Worm (Caenorhabditis elegans) whole organism, early embryonic: ENCODE data around the gene C46E10.3.

Experiments
- B0310.2 ChIP-seq: sonication (generic microtip); optimal IDR thresholded peaks from 2 replicates; lab custom pipeline; 2016; ENCODE audit warnings: mild to moderate bottlenecking, missing genetic modification characterization, missing compliant biosample characterization
- aly-1 ChIP-seq: sonication (generic microtip); optimal IDR thresholded peaks from 2 replicates; lab custom pipeline; 2016; ENCODE audit warnings: missing genetic modification characterization, missing compliant biosample characterization
- flt-1 ChIP-seq: fragments of 200-800 bp; sonication (Bioruptor generic); IDR thresholded peaks from 2 replicates; pipeline ENCODE4 v1.3.6; 2022; ENCODE audit warnings: missing genetic modification characterization, missing compliant biosample characterization
- hmbx-1 ChIP-seq: sonication (generic microtip); optimal IDR thresholded peaks from 2 replicates; lab custom pipeline; 2016; ENCODE audit warnings: mild to moderate bottlenecking, missing genetic modification characterization, missing compliant biosample characterization
- hmg-4 ChIP-seq: fragments of 200-800 bp; sonication (Bioruptor generic); optimal IDR thresholded peaks from 2 replicates; lab custom pipeline; 2018; ENCODE audit warnings: mild to moderate bottlenecking, missing genetic modification characterization, missing compliant biosample characterization
- scrt-1 ChIP-seq: fragments of 200-800 bp; sonication (Bioruptor generic); IDR thresholded peaks from 2 replicates; pipeline ENCODE4 v1.3.6; 2022; ENCODE audit warnings: missing genetic modification characterization, missing compliant biosample characterization
- tbx-11 ChIP-seq: fragments of 200-800 bp; sonication (Bioruptor generic); IDR thresholded peaks from 2 replicates; pipeline ENCODE4 v1.3.6; 2022; ENCODE audit warnings: missing genetic modification characterization, missing compliant biosample characterization
- tbx-37 ChIP-seq: fragments of 200-800 bp; sonication (Bioruptor generic); conservative IDR thresholded peaks from 2 replicates; pipeline ENCODE4 v1.3.6; 2022; ENCODE audit warnings: missing genetic modification reagents, missing genetic modification characterization, missing compliant biosample characterization
- tra-4 ChIP-seq: sonication (generic microtip); optimal IDR thresholded peaks from 2 replicates; lab custom pipeline; 2017; ENCODE audit warnings: missing genetic modification characterization, missing compliant biosample characterization

- no peak for TF ChIP-seq hmg-4 (GFP tag; lab: Kevin White, UChicago)
- TF ChIP-seq hmbx-1 = no peak
- no peak for TF ChIP-seq tbx-11
- TF ChIP-seq flt-1 (GFP tag; lab: Robert Waterston, UW) = no peak
- TF ChIP-seq aly-1 = no peak
- TF ChIP-seq tbx-37 (GFP tag; lab: Robert Waterston, UW) = no peak
- no peak for TF ChIP-seq tra-4 (tag; lab: Kevin White, UChicago)
- no peak for TF ChIP-seq scrt-1 (GFP tag; lab: Robert Waterston, UW)
- no peak for TF ChIP-seq B0310.2
Measured at ce11 chrII:3711047-3711446, 10.1 kb upstream of the C46E10.3 start, which contains the start of gene fbxc-53.
